Fruit fly (Drosophila melanogaster) whole organism, embryonic: ENCODE data around the gene Cpr64Ab.
A peak's percentile ranks its signal among the peaks of the same experiment; 100 is the strongest.

Experiments used
- Antp ChIP-seq: fragments of 200-800 bp; sonication (Bioruptor generic); optimal IDR thresholded peaks from 3 replicates; lab custom pipeline; 2016; ENCODE audit warnings: missing biosample characterization, missing genetic modification characterization
- CG10462 ChIP-seq: fragments of 200-800 bp; sonication (Bioruptor generic); optimal IDR thresholded peaks from 2 replicates; lab custom pipeline; 2016; ENCODE audit warnings: missing biosample characterization, missing genetic modification characterization
- CG11560 ChIP-seq: fragments of 200-800 bp; sonication (Bioruptor generic); IDR thresholded peaks from 3 replicates; pipeline ENCODE4 v1.3.6; 2022; ENCODE audit warnings: missing biosample characterization, missing genetic modification characterization
- CG15011 ChIP-seq: fragments of 200-800 bp; sonication (Bioruptor generic); optimal IDR thresholded peaks from 3 replicates; lab custom pipeline; 2018; ENCODE audit warnings: missing biosample characterization, mild to moderate bottlenecking, missing genetic modification characterization
- CG1602 ChIP-seq: fragments of 200-800 bp; sonication (Bioruptor generic); optimal IDR thresholded peaks from 3 replicates; lab custom pipeline; 2016; ENCODE audit warnings: missing biosample characterization, missing genetic modification characterization
- CG1603 ChIP-seq: fragments of 200-800 bp; sonication (Bioruptor generic); optimal IDR thresholded peaks from 2 replicates; lab custom pipeline; 2019; ENCODE audit warnings: missing biosample characterization, mild to moderate bottlenecking, missing genetic modification characterization, moderate library complexity
- CG17186 ChIP-seq: fragments of 200-800 bp; sonication (Bioruptor generic); optimal IDR thresholded peaks from 3 replicates; lab custom pipeline; 2017; ENCODE audit warnings: missing biosample characterization, missing genetic modification reagents, missing genetic modification characterization
- CG18011 ChIP-seq: fragments of 200-800 bp; sonication (Bioruptor generic); optimal IDR thresholded peaks from 2 replicates; lab custom pipeline; 2017; ENCODE audit warnings: missing biosample characterization, missing genetic modification characterization, mild to moderate bottlenecking, moderate library complexity, missing genotype
- CG2129 ChIP-seq: fragments of 200-800 bp; sonication (Bioruptor generic); IDR thresholded peaks from 2 replicates; pipeline ENCODE4 v1.3.6; 2022; ENCODE audit warnings: missing biosample characterization, missing genetic modification characterization; ENCODE audit not compliant: partially characterized antibody
- CG2199 ChIP-seq: fragments of 200-800 bp; sonication (Bioruptor generic); IDR thresholded peaks from 3 replicates; pipeline ENCODE4 v1.3.6; 2022; ENCODE audit warnings: missing biosample characterization, missing genetic modification characterization
- CG2712 ChIP-seq: fragments of 200-800 bp; optimal IDR thresholded peaks from 3 replicates; lab custom pipeline; 2019; ENCODE audit warnings: missing biosample characterization, mild to moderate bottlenecking, missing genetic modification characterization, moderate library complexity
- CG30431 ChIP-seq: fragments of 200-800 bp; sonication (Bioruptor generic); optimal IDR thresholded peaks from 2 replicates; lab custom pipeline; 2017; ENCODE audit warnings: missing biosample characterization, missing genetic modification characterization
- CG3065 ChIP-seq: fragments of 200-800 bp; sonication (Bioruptor generic); optimal IDR thresholded peaks from 2 replicates; lab custom pipeline; 2016; ENCODE audit warnings: missing biosample characterization, missing genetic modification characterization
- CG43689 ChIP-seq: fragments of 200-800 bp; sonication (Bioruptor generic); IDR thresholded peaks from 2 replicates; pipeline ENCODE4 v1.3.6; 2022; ENCODE audit warnings: missing biosample characterization, missing genetic modification characterization
- CG4730 ChIP-seq: fragments of 200-800 bp; sonication (Bioruptor generic); IDR thresholded peaks from 2 replicates; pipeline ENCODE4 v1.3.6; 2022; ENCODE audit warnings: missing biosample characterization, missing genetic modification characterization
- CG5245 ChIP-seq: fragments of 200-800 bp; sonication (Bioruptor generic); optimal IDR thresholded peaks from 3 replicates; lab custom pipeline; 2016; ENCODE audit warnings: missing biosample characterization, missing genetic modification characterization
- CG6791 ChIP-seq: fragments of 200-800 bp; sonication (Bioruptor generic); IDR thresholded peaks from 3 replicates; pipeline ENCODE4 v1.3.6; 2022; ENCODE audit warnings: missing biosample characterization, missing genetic modification characterization; ENCODE audit not compliant: partially characterized antibody
- CG9727 ChIP-seq: fragments of 200-800 bp; sonication (Bioruptor generic); optimal IDR thresholded peaks from 3 replicates; lab custom pipeline; 2017; ENCODE audit warnings: missing biosample characterization, mild to moderate bottlenecking, missing genetic modification characterization
- D ChIP-seq, 2 experiments: fragments of 200-800 bp in 1 of 2; fragments of >200 bp in 1 of 2; sonication (Bioruptor generic) in 1 of 2; optimal IDR thresholded peaks; 2 replicates in 1 of 2; 3 replicates in 1 of 2; lab custom pipeline; 2017; ENCODE audit warnings: mild to moderate bottlenecking in 1 of 2, missing biosample characterization in 1 of 2, missing genetic modification characterization in 1 of 2, missing genetic modification reagents in 1 of 2
- Dbx ChIP-seq: fragments of 200-800 bp; sonication (Bioruptor generic); IDR thresholded peaks from 3 replicates; pipeline ENCODE4 v1.3.6; 2022; ENCODE audit warnings: missing biosample characterization, missing genetic modification characterization
- Deaf1 ChIP-seq: fragments of 200-800 bp; optimal IDR thresholded peaks from 3 replicates; lab custom pipeline; 2019; ENCODE audit warnings: missing biosample characterization, mild to moderate bottlenecking, missing genetic modification characterization, moderate library complexity
- Eip74EF ChIP-seq, 2 experiments: fragments of 200-800 bp in 1 of 2; fragments of >200 bp in 1 of 2; sonication (Bioruptor generic) in 1 of 2; optimal IDR thresholded peaks; 2 replicates each; lab custom pipeline; 2017 to 2019; ENCODE audit warnings: missing biosample characterization in 2 of 2, missing genetic modification characterization in 2 of 2, mild to moderate bottlenecking in 1 of 2, moderate library complexity in 1 of 2
- H2.0 ChIP-seq: fragments of 200-800 bp; sonication (Bioruptor generic); IDR thresholded peaks from 2 replicates; pipeline ENCODE4 v1.3.6; 2022; ENCODE audit warnings: missing biosample characterization, missing genetic modification characterization
- Hand ChIP-seq: fragments of 200-800 bp; sonication (Bioruptor generic); optimal IDR thresholded peaks from 2 replicates; lab custom pipeline; 2017; ENCODE audit warnings: mild to moderate bottlenecking, missing biosample characterization, missing genetic modification reagents, missing genetic modification characterization
- Jarid2 ChIP-seq: fragments of 200-800 bp; sonication (Bioruptor generic); optimal IDR thresholded peaks from 3 replicates; lab custom pipeline; 2017; ENCODE audit warnings: mild to moderate bottlenecking, missing biosample characterization, missing genetic modification reagents, missing genetic modification characterization
- Lhr ChIP-seq: fragments of 200-800 bp; sonication (Bioruptor generic); optimal IDR thresholded peaks from 3 replicates; lab custom pipeline; 2017; ENCODE audit warnings: mild to moderate bottlenecking, missing biosample characterization, missing genetic modification reagents, missing genetic modification characterization
- Lim3 ChIP-seq: fragments of 200-800 bp; sonication (Bioruptor generic); IDR thresholded peaks from 2 replicates; pipeline ENCODE4 v1.3.6; 2022; ENCODE audit warnings: missing biosample characterization, missing genetic modification characterization
- Sox102F ChIP-seq: fragments of 200-800 bp; sonication (Bioruptor generic); optimal IDR thresholded peaks from 2 replicates; lab custom pipeline; 2018; ENCODE audit warnings: missing biosample characterization, mild to moderate bottlenecking, missing genetic modification characterization, moderate library complexity
- Sry-β ChIP-seq: fragments of 200-800 bp; sonication (Bioruptor generic); optimal IDR thresholded peaks from 2 replicates; lab custom pipeline; 2018; ENCODE audit warnings: missing biosample characterization, mild to moderate bottlenecking, missing genetic modification characterization, moderate library complexity
- TFAM ChIP-seq: fragments of 200-800 bp; sonication (Bioruptor generic); optimal IDR thresholded peaks from 2 replicates; lab custom pipeline; 2017; ENCODE audit warnings: missing biosample characterization, missing genetic modification characterization, inconsistent platforms
- az2 ChIP-seq: fragments of 200-800 bp; sonication (Bioruptor generic); optimal IDR thresholded peaks from 3 replicates; lab custom pipeline; 2016; ENCODE audit warnings: missing biosample characterization, missing genetic modification characterization
- cato ChIP-seq: fragments of 200-800 bp; sonication (Bioruptor generic); optimal IDR thresholded peaks from 2 replicates; lab custom pipeline; 2016; ENCODE audit warnings: missing biosample characterization, missing genetic modification characterization, borderline replicate concordance
- chinmo ChIP-seq: fragments of 200-800 bp; sonication (Bioruptor generic); IDR thresholded peaks from 4 replicates; pipeline ENCODE4 v1.3.6; 2022; ENCODE audit warnings: missing biosample characterization, missing genetic modification characterization; ENCODE audit not compliant: partially characterized antibody
- chm ChIP-seq: fragments of 200-800 bp; sonication (Bioruptor generic); IDR thresholded peaks from 2 replicates; pipeline ENCODE4 v1.3.6; 2022; ENCODE audit warnings: missing biosample characterization, missing genetic modification characterization
- crol ChIP-seq: fragments of 200-800 bp; sonication (Bioruptor generic); IDR thresholded peaks from 2 replicates; pipeline ENCODE4 v1.3.6; 2022; ENCODE audit warnings: missing biosample characterization, missing genetic modification characterization
- dati ChIP-seq: fragments of 200-800 bp; sonication (Bioruptor generic); IDR thresholded peaks from 2 replicates; pipeline ENCODE4 v1.3.6; 2022; ENCODE audit warnings: missing biosample characterization, missing genetic modification characterization
- emc ChIP-seq: fragments of 200-800 bp; sonication (Bioruptor generic); optimal IDR thresholded peaks from 2 replicates; lab custom pipeline; 2016; ENCODE audit warnings: missing biosample characterization, missing genetic modification characterization
- en ChIP-seq: fragments of 200-800 bp; sonication (Bioruptor generic); optimal IDR thresholded peaks from 2 replicates; lab custom pipeline; 2016; ENCODE audit warnings: missing biosample characterization, missing genetic modification characterization
- klu ChIP-seq: fragments of 200-800 bp; sonication (Bioruptor generic); IDR thresholded peaks from 2 replicates; pipeline ENCODE4 v1.3.6; 2022; ENCODE audit warnings: missing biosample characterization, missing genetic modification characterization
- kni ChIP-seq: fragments of 200-800 bp; sonication (Bioruptor generic); optimal IDR thresholded peaks from 3 replicates; lab custom pipeline; 2017; ENCODE audit warnings: mild to moderate bottlenecking, missing biosample characterization, missing genetic modification reagents, missing genetic modification characterization
- nerfin-2 ChIP-seq: fragments of 200-800 bp; sonication (Bioruptor generic); IDR thresholded peaks from 2 replicates; pipeline ENCODE4 v1.3.6; 2022; ENCODE audit warnings: missing biosample characterization, missing genetic modification characterization; ENCODE audit not compliant: partially characterized antibody
- odd ChIP-seq: fragments of 200-800 bp; sonication (Bioruptor generic); optimal IDR thresholded peaks from 2 replicates; lab custom pipeline; 2017; ENCODE audit warnings: missing biosample characterization, mild to moderate bottlenecking, missing genetic modification characterization
- p53 ChIP-seq: fragments of 200-800 bp; sonication (Bioruptor generic); optimal IDR thresholded peaks from 2 replicates; lab custom pipeline; 2016; ENCODE audit warnings: missing biosample characterization, missing genetic modification characterization
- pros ChIP-seq: fragments of 200-800 bp; sonication (Bioruptor generic); optimal IDR thresholded peaks from 3 replicates; lab custom pipeline; 2019; ENCODE audit warnings: missing biosample characterization, mild to moderate bottlenecking, missing genetic modification characterization, moderate library complexity
- shn ChIP-seq: fragments of 200-800 bp; sonication (Bioruptor generic); optimal IDR thresholded peaks from 3 replicates; lab custom pipeline; 2016; ENCODE audit warnings: missing biosample characterization, missing genetic modification characterization
- trem ChIP-seq: fragments of 200-800 bp; optimal IDR thresholded peaks from 3 replicates; lab custom pipeline; 2019; ENCODE audit warnings: missing biosample characterization, mild to moderate bottlenecking, missing genetic modification characterization, moderate library complexity
- trh ChIP-seq: fragments of 200-800 bp; sonication (Bioruptor generic); optimal IDR thresholded peaks from 2 replicates; lab custom pipeline; 2016; ENCODE audit warnings: missing biosample characterization, missing genetic modification characterization
- vvl ChIP-seq: fragments of 200-800 bp; sonication (Bioruptor generic); IDR thresholded peaks from 2 replicates; pipeline ENCODE4 v1.3.6; 2022; ENCODE audit warnings: missing biosample characterization, missing genetic modification characterization
- zfh2 ChIP-seq: fragments of 200-800 bp; sonication (Bioruptor generic); optimal IDR thresholded peaks from 2 replicates; lab custom pipeline; 2016; ENCODE audit warnings: missing biosample characterization, missing genetic modification characterization

Cpr64Ab gene

dm6 chr3L:4169957-4170651 lies 41.2 kb downstream of the Cpr64Ab start, which contains the start of gene Ero1L (continued):
- TF ChIP-seq trem (tag; lab: Kevin White, UChicago), result peak; percentile 66
- no peak for TF ChIP-seq Eip74EF (GFP tag; optimal IDR thresholded peaks at IDR 0.05; lab: Kevin White, UChicago)
- TF ChIP-seq chm (GFP tag; lab: Robert Waterston, UW), result 0 out of 2 replicates have a peak, but pooled peaks have one; percentile 6
- TF ChIP-seq CG1602 (GFP tag; lab: Kevin White, UChicago), result peak; percentile 25
- no peak for TF ChIP-seq Sox102F (GFP tag; lab: Kevin White, UChicago)
- TF ChIP-seq CG30431 (GFP tag; lab: Kevin White, UChicago), result no peak
- peak; percentile 3 for TF ChIP-seq kni (GFP tag; lab: Kevin White, UChicago)
- no peak for TF ChIP-seq odd
- no peak for TF ChIP-seq dati (GFP tag; lab: Robert Waterston, UW)
- no peak for TF ChIP-seq CG4730 (GFP tag; lab: Robert Waterston, UW)
- TF ChIP-seq CG1603 (tag; lab: Kevin White, UChicago), result peak; percentile 33
- peak; percentile 0 for TF ChIP-seq Sry-β (GFP tag; lab: Kevin White, UChicago)
- TF ChIP-seq Lhr, result peak; percentile 82
- TF ChIP-seq shn (GFP tag; lab: Kevin White, UChicago), result no peak
- TF ChIP-seq pros (GFP tag; lab: Kevin White, UChicago), result no peak
- TF ChIP-seq nerfin-2 (GFP tag; lab: Robert Waterston, UW), result peak; percentile 48; the same call in 1 of the 2 replicates
- no peak for TF ChIP-seq CG18011 (GFP tag; lab: Kevin White, UChicago)
- no peak for TF ChIP-seq CG3065 (GFP tag; lab: Kevin White, UChicago)
- TF ChIP-seq zfh2 (GFP tag; lab: Kevin White, UChicago), result no peak
- no peak for TF ChIP-seq cato
- no peak for TF ChIP-seq Antp (GFP tag; lab: Kevin White, UChicago)
- TF ChIP-seq en (GFP tag; lab: Kevin White, UChicago), result no peak
- TF ChIP-seq CG5245, result no peak
- TF ChIP-seq TFAM, result no peak
- TF ChIP-seq Deaf1, result no peak
- no peak for TF ChIP-seq CG15011 (GFP tag; lab: Kevin White, UChicago)
- TF ChIP-seq H2.0 (GFP tag; lab: Robert Waterston, UW), result no peak
- peak; percentile 48; the same call in 1 of the 4 replicates for TF ChIP-seq chinmo (GFP tag; lab: Robert Waterston, UW)
- TF ChIP-seq CG9727 (GFP tag; lab: Kevin White, UChicago), result no peak
- no peak for TF ChIP-seq D (optimal IDR thresholded peaks at IDR 0.05; lab: Kevin White, UChicago)
- no peak for TF ChIP-seq D (GFP tag; optimal IDR thresholded peaks at IDR 0.05; lab: Kevin White, UChicago)
- TF ChIP-seq Lim3, result no peak
- no peak for TF ChIP-seq az2 (GFP tag; lab: Kevin White, UChicago)
- TF ChIP-seq klu, result no peak; the same call in 1 of the 2 replicates
- TF ChIP-seq CG2712 (tag; lab: Kevin White, UChicago), result peak; percentile 49
- TF ChIP-seq trh (GFP tag; lab: Kevin White, UChicago), result no peak
- no peak for TF ChIP-seq CG10462 (GFP tag; lab: Kevin White, UChicago)
- TF ChIP-seq vvl (GFP tag; lab: Robert Waterston, UW), result peak; percentile 44
- TF ChIP-seq CG2199 (GFP tag; lab: Robert Waterston, UW), result peak; percentile 65; the same call in 1 of the 3 replicates
- TF ChIP-seq CG2129, result no peak
- TF ChIP-seq CG11560 (tag; lab: Robert Waterston, UW), result no peak
- TF ChIP-seq Hand, result no peak
- peak; percentile 21 for TF ChIP-seq CG17186 (GFP tag; lab: Kevin White, UChicago)
- TF ChIP-seq CG43689 (GFP tag; lab: Robert Waterston, UW), result no peak
- no peak for TF ChIP-seq emc (GFP tag; lab: Kevin White, UChicago)
- 0 out of 3 replicates have a peak, but pooled peaks have one; percentile 60 for TF ChIP-seq Dbx
- TF ChIP-seq crol (GFP tag; lab: Robert Waterston, UW), result no peak
- no peak for TF ChIP-seq CG6791 (GFP tag; lab: Robert Waterston, UW)
- no peak for TF ChIP-seq Jarid2 (GFP tag; lab: Kevin White, UChicago)
- TF ChIP-seq p53 (GFP tag; lab: Kevin White, UChicago), result no peak
